Worm (Caenorhabditis elegans): ENCODE results near the gene R03C1.1.
"Not testable (repeated sequence)": the region's sequence is repeated elsewhere in the genome, so short reads cannot be mapped to it uniquely, and the experiment has no call there.

R03C1.1 gene

DNA sequence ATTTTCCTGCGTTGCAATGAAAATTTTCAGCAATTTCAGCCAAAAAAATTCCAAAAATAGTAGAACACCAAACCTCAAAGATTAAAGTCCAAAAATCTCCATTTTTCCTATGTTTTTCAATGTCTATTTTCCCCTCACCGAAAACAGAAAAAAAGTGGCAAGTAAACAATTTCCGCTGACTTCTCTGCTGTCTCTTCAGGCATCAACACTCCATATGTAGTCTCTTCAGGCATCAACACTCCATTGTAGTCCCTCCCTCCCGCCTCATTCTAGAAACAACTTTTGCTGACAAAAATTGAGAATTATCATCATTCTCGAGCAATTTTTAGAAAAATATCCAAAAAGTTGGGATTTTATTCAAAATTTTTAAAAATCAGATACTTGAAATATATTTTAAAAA lies 45.9 kb downstream of the R03C1.1 start:
- not testable (repeated sequence) for TF ChIP-seq daf-16 (GFP tag; optimal IDR thresholded peaks at IDR 0.05)
- TF ChIP-seq daf-16 (tag; optimal IDR thresholded peaks at IDR 0.05) (peak; percentile 35), dmd-6 (GFP tag; IDR thresholded peaks at IDR 0.05) (peak; percentile 27), hmg-1.1 (GFP tag; IDR thresholded peaks at IDR 0.05) (peak; percentile 27; the same call in 1 of the 2 replicates)
